Worm (Caenorhabditis elegans) whole organism, midembryonic: ENCODE measurements around the gene K09C4.1.

ENCODE experiments used
- T22C8.4 ChIP-seq: fragments of 200-800 bp; sonication (Bioruptor generic); IDR thresholded peaks from 2 replicates; pipeline ENCODE4 v1.3.6; 2022; ENCODE audit warnings: missing genetic modification characterization, missing compliant biosample characterization
- flt-1 ChIP-seq: fragments of 200-800 bp; sonication (Bioruptor generic); IDR thresholded peaks from 2 replicates; pipeline ENCODE4 v1.3.6; 2022; ENCODE audit warnings: missing genetic modification characterization, missing compliant biosample characterization
- klf-2 ChIP-seq: fragments of 200-800 bp; sonication (Bioruptor generic); conservative IDR thresholded peaks from 2 replicates; pipeline ENCODE4 v1.3.6; 2022; ENCODE audit warnings: missing genetic modification reagents, missing genetic modification characterization, missing compliant biosample characterization
- med-1 ChIP-seq: sonication (generic microtip); optimal IDR thresholded peaks from 2 replicates; lab custom pipeline; 2017; ENCODE audit warnings: missing genetic modification characterization, mild to moderate bottlenecking, missing compliant biosample characterization, antibody characterized with exemption, missing genetic modification reagents; ENCODE audit not compliant: insufficient read depth
- ref-1 ChIP-seq: fragments of 200-800 bp; sonication (Bioruptor generic); conservative IDR thresholded peaks from 2 replicates; pipeline ENCODE4 v1.3.6; 2022; ENCODE audit warnings: missing genetic modification reagents, missing genetic modification characterization, missing compliant biosample characterization
- tab-1 ChIP-seq: fragments of 200-800 bp; sonication (Bioruptor generic); IDR thresholded peaks from 2 replicates; pipeline ENCODE4 v1.3.6; 2022; ENCODE audit warnings: missing genetic modification characterization, missing compliant biosample characterization
- ztf-23 ChIP-seq: fragments of 200-800 bp; sonication (Bioruptor generic); IDR thresholded peaks from 2 replicates; pipeline ENCODE4 v1.3.6; 2022; ENCODE audit warnings: missing genetic modification reagents, missing genetic modification characterization, missing compliant biosample characterization
- ztf-29 ChIP-seq: fragments of 200-800 bp; sonication (Bioruptor generic); IDR thresholded peaks from 2 replicates; pipeline ENCODE4 v1.3.6; 2022; ENCODE audit warnings: missing genetic modification reagents, missing genetic modification characterization, missing compliant biosample characterization

ce11 chrX:3315014-3315413, 16.3 kb downstream of the K09C4.1 start, which contains the start of gene ddr-2:
- TF ChIP-seq med-1 (GFP tag; lab: Kevin White, UChicago) (no peak), ztf-29 (GFP tag; lab: Robert Waterston, UW) (no peak), ztf-23 (GFP tag; lab: Robert Waterston, UW) (no peak), klf-2 (no peak), tab-1 (GFP tag; lab: Robert Waterston, UW) (no peak), flt-1 (GFP tag; lab: Robert Waterston, UW) (no peak), ref-1 (no peak), T22C8.4 (GFP tag; lab: Robert Waterston, UW) (no peak)
